Fruit fly (Drosophila melanogaster) S2 (cell line): ENCODE data around the gene CG1421.

Experiments used
- CG8478 ChIP-seq: fragments of >200 bp; optimal IDR thresholded peaks from 2 replicates; lab custom pipeline; 2018
- CTCF ChIP-seq, 2 experiments: fragments of >200 bp; optimal IDR thresholded peaks; 2 replicates each; lab custom pipeline; 2018

DNA sequence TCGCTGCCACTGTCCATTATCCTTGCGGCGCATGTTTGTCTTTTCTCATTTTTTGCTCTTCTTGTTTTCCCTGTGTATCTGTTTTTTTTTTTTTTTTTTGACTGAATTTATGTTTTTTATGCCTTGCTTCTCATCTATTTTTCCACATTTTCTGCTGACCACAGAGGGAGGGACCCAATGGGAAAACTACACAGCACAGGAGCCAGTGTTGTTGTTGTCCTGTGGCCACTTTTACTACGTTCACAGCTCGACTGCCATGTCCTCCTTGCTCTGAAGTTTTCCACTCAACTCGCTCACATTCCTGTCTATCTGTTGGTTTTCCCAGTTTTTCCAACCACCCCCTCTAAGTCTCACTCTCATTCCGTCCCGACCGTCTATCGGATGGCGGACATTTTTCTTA is 12.6 kb upstream of the CG1421 start:
- no peak for TF ChIP-seq CTCF (optimal IDR thresholded peaks at IDR 0.05; lab: Kevin White, UChicago)
- TF ChIP-seq CG8478: no peak
